Worm (Caenorhabditis elegans): ENCODE results near the gene F42A9.9.

- TF ChIP-seq elt-3 (tag; optimal IDR thresholded peaks at IDR 0.05) (no peak), mdl-1 (tag; optimal IDR thresholded peaks at IDR 0.05) (no peak), zag-1 (tag; optimal IDR thresholded peaks at IDR 0.05) (no peak)
Observed at ce11 chrIV:8628262-8628661, 10.4 kb downstream of the F42A9.9 start.
